Fruit fly (Drosophila melanogaster) whole organism, embryonic: ENCODE measurements around the gene Chrac-14.

Experiments
- ATbp ChIP-seq: fragments of 200-800 bp; sonication (Bioruptor generic); optimal IDR thresholded peaks from 2 replicates; lab custom pipeline; 2017; ENCODE audit warnings: missing biosample characterization, mild to moderate bottlenecking, missing genetic modification characterization, missing genetic modification reagents
- BEAF-32 ChIP-seq: fragments of 200-800 bp; sonication (Bioruptor generic); optimal IDR thresholded peaks from 3 replicates; lab custom pipeline; 2017; ENCODE audit warnings: missing biosample characterization, missing genetic modification characterization, mild to moderate bottlenecking, moderate library complexity, missing genetic modification reagents
- CG11560 ChIP-seq: fragments of 200-800 bp; sonication (Bioruptor generic); IDR thresholded peaks from 3 replicates; pipeline ENCODE4 v1.3.6; 2022; ENCODE audit warnings: missing biosample characterization, missing genetic modification characterization
- CG13424 ChIP-seq: fragments of 200-800 bp; sonication (Bioruptor generic); optimal IDR thresholded peaks from 2 replicates; lab custom pipeline; 2019; ENCODE audit warnings: missing biosample characterization, mild to moderate bottlenecking, missing genetic modification characterization, moderate library complexity
- CG15601 ChIP-seq: fragments of 200-800 bp; sonication (Bioruptor generic); optimal IDR thresholded peaks from 3 replicates; lab custom pipeline; 2019; ENCODE audit warnings: missing biosample characterization, mild to moderate bottlenecking, missing genetic modification characterization, moderate library complexity
- CG17568 ChIP-seq: fragments of 200-800 bp; sonication (Bioruptor generic); optimal IDR thresholded peaks from 2 replicates; lab custom pipeline; 2018; ENCODE audit warnings: missing biosample characterization, mild to moderate bottlenecking, missing genetic modification characterization, moderate library complexity
- CG17612 ChIP-seq: fragments of 200-800 bp; sonication (Bioruptor generic); IDR thresholded peaks from 2 replicates; pipeline ENCODE4 v1.3.6; 2022; ENCODE audit warnings: missing biosample characterization, missing genetic modification characterization
- CG18262 ChIP-seq: fragments of 200-800 bp; optimal IDR thresholded peaks from 3 replicates; lab custom pipeline; 2019; ENCODE audit warnings: missing biosample characterization, mild to moderate bottlenecking, missing genetic modification characterization, moderate library complexity
- CG18476 ChIP-seq: fragments of 200-800 bp; sonication (Bioruptor generic); optimal IDR thresholded peaks from 2 replicates; lab custom pipeline; 2016; ENCODE audit warnings: missing biosample characterization, mild to moderate bottlenecking, missing genetic modification characterization
- CG2678 ChIP-seq: fragments of 200-800 bp; sonication (Bioruptor generic); optimal IDR thresholded peaks from 3 replicates; lab custom pipeline; 2019; ENCODE audit warnings: missing biosample characterization, mild to moderate bottlenecking, missing genetic modification characterization, moderate library complexity
- CG30403 ChIP-seq: fragments of 200-800 bp; sonication (Bioruptor generic); optimal IDR thresholded peaks from 3 replicates; lab custom pipeline; 2016; ENCODE audit warnings: missing biosample characterization, missing genetic modification characterization
- CG3065 ChIP-seq: fragments of 200-800 bp; sonication (Bioruptor generic); optimal IDR thresholded peaks from 2 replicates; lab custom pipeline; 2016; ENCODE audit warnings: missing biosample characterization, missing genetic modification characterization
- CG31441 ChIP-seq: fragments of 200-800 bp; sonication (Bioruptor generic); IDR thresholded peaks from 2 replicates; pipeline ENCODE4 v1.3.6; 2022; ENCODE audit warnings: missing biosample characterization, missing genetic modification characterization
- CG4360 ChIP-seq: fragments of 200-800 bp; sonication (Bioruptor generic); IDR thresholded peaks from 2 replicates; pipeline ENCODE4 v1.3.6; 2022; ENCODE audit warnings: missing biosample characterization, missing genetic modification characterization
- CG4707 ChIP-seq: fragments of 200-800 bp; sonication (Bioruptor generic); optimal IDR thresholded peaks from 2 replicates; lab custom pipeline; 2018; ENCODE audit warnings: missing biosample characterization, mild to moderate bottlenecking, missing genetic modification characterization, moderate library complexity
- CG7839 ChIP-seq: fragments of 200-800 bp; sonication (Bioruptor generic); optimal IDR thresholded peaks from 3 replicates; lab custom pipeline; 2018; ENCODE audit warnings: missing biosample characterization, mild to moderate bottlenecking, missing genetic modification characterization, moderate library complexity
- CG7928 ChIP-seq: fragments of 200-800 bp; sonication (Bioruptor generic); optimal IDR thresholded peaks from 2 replicates; lab custom pipeline; 2017; ENCODE audit warnings: missing biosample characterization, mild to moderate bottlenecking, missing genetic modification characterization
- CG8281 ChIP-seq: fragments of 200-800 bp; sonication (Bioruptor generic); optimal IDR thresholded peaks from 2 replicates; lab custom pipeline; 2018; ENCODE audit warnings: missing biosample characterization, mild to moderate bottlenecking, missing genetic modification characterization, moderate library complexity
- CG9215 ChIP-seq: fragments of 200-800 bp; sonication (Bioruptor generic); IDR thresholded peaks from 2 replicates; pipeline ENCODE4 v1.3.6; 2022; ENCODE audit warnings: missing biosample characterization, missing genetic modification characterization
- CrebB ChIP-seq: fragments of 200-800 bp; sonication (Bioruptor generic); optimal IDR thresholded peaks from 3 replicates; lab custom pipeline; 2018; ENCODE audit warnings: missing biosample characterization, mild to moderate bottlenecking, missing genetic modification characterization
- D19A ChIP-seq: fragments of 200-800 bp; optimal IDR thresholded peaks from 3 replicates; lab custom pipeline; 2019; ENCODE audit warnings: missing biosample characterization, mild to moderate bottlenecking, missing genetic modification characterization, moderate library complexity
- Drgx ChIP-seq: fragments of 200-800 bp; sonication (Bioruptor generic); IDR thresholded peaks from 2 replicates; pipeline ENCODE4 v1.3.6; 2022; ENCODE audit warnings: missing biosample characterization, missing genetic modification characterization
- Ets65A ChIP-seq: fragments of 200-800 bp; sonication (Bioruptor generic); peaks from one replicate; lab custom pipeline; 2016; ENCODE audit warnings: missing biosample characterization, missing genetic modification characterization
- HmgZ ChIP-seq: fragments of 200-800 bp; sonication (Bioruptor generic); optimal IDR thresholded peaks from 2 replicates; lab custom pipeline; 2018; ENCODE audit warnings: missing biosample characterization, mild to moderate bottlenecking, missing genetic modification characterization
- Hr39 ChIP-seq: fragments of >200 bp; optimal IDR thresholded peaks from 2 replicates; lab custom pipeline; 2017
- Hr78 ChIP-seq, 2 experiments: fragments of 200-800 bp in 1 of 2; fragments of >200 bp in 1 of 2; sonication (Bioruptor generic) in 1 of 2; optimal IDR thresholded peaks; 2 replicates each; lab custom pipeline; 2017 to 2019; ENCODE audit warnings: missing biosample characterization in 2 of 2, missing genetic modification characterization in 2 of 2, mild to moderate bottlenecking in 1 of 2, moderate library complexity in 1 of 2
- Lpt ChIP-seq: fragments of >200 bp; optimal IDR thresholded peaks from 2 replicates; lab custom pipeline; 2018; ENCODE audit warnings: missing biosample characterization, missing genetic modification characterization
- Sry-β ChIP-seq: fragments of 200-800 bp; sonication (Bioruptor generic); optimal IDR thresholded peaks from 2 replicates; lab custom pipeline; 2018; ENCODE audit warnings: missing biosample characterization, mild to moderate bottlenecking, missing genetic modification characterization, moderate library complexity
- bab2 ChIP-seq: fragments of 200-800 bp; sonication (Bioruptor generic); optimal IDR thresholded peaks from 2 replicates; lab custom pipeline; 2016; ENCODE audit warnings: missing biosample characterization, missing genetic modification characterization
- bigmax ChIP-seq: fragments of 200-800 bp; sonication (Bioruptor generic); optimal IDR thresholded peaks from 2 replicates; lab custom pipeline; 2018; ENCODE audit warnings: missing biosample characterization, mild to moderate bottlenecking, missing genetic modification characterization
- caup ChIP-seq: fragments of 200-800 bp; sonication (Bioruptor generic); optimal IDR thresholded peaks from 3 replicates; lab custom pipeline; 2017; ENCODE audit warnings: missing biosample characterization, mild to moderate bottlenecking, missing genetic modification characterization, moderate library complexity; ENCODE audit not compliant: severe bottlenecking
- dysf ChIP-seq: fragments of 200-800 bp; sonication (Bioruptor generic); IDR thresholded peaks from 3 replicates; pipeline ENCODE4 v1.3.6; 2022; ENCODE audit warnings: missing biosample characterization, missing genetic modification characterization
- grau ChIP-seq: fragments of 200-800 bp; optimal IDR thresholded peaks from 3 replicates; lab custom pipeline; 2019; ENCODE audit warnings: missing biosample characterization, mild to moderate bottlenecking, missing genetic modification characterization, moderate library complexity
- knrl ChIP-seq: fragments of 200-800 bp; sonication (Bioruptor generic); IDR thresholded peaks from 3 replicates; pipeline ENCODE4 v1.3.6; 2022; ENCODE audit warnings: missing biosample characterization, missing genetic modification characterization; ENCODE audit not compliant: partially characterized antibody
- nau ChIP-seq: fragments of 200-800 bp; sonication (Bioruptor generic); optimal IDR thresholded peaks from 3 replicates; lab custom pipeline; 2017; ENCODE audit warnings: missing biosample characterization, mild to moderate bottlenecking, missing genetic modification characterization, missing genetic modification reagents
- nmo ChIP-seq: fragments of 200-800 bp; sonication (Bioruptor generic); optimal IDR thresholded peaks from 2 replicates; lab custom pipeline; 2018; ENCODE audit warnings: missing biosample characterization, mild to moderate bottlenecking, missing genetic modification characterization, moderate library complexity
- nom ChIP-seq: fragments of 200-800 bp; sonication (Bioruptor generic); optimal IDR thresholded peaks from 2 replicates; lab custom pipeline; 2017; ENCODE audit warnings: missing biosample characterization, missing genetic modification characterization, mild to moderate bottlenecking, moderate library complexity, missing genetic modification reagents
- prd ChIP-seq, 3 experiments: fragments of >200 bp in 2 of 3; fragments of 200-800 bp in 1 of 3; sonication (Bioruptor generic) in 1 of 3; optimal IDR thresholded peaks in 2 of 3; IDR thresholded peaks in 1 of 3; 2 replicates in 2 of 3; 3 replicates in 1 of 3; pipeline versions ENCODE4 v1.3.6 to Lab custom; 2017 to 2022; ENCODE audit warnings: missing biosample characterization in 1 of 3, missing genetic modification characterization in 1 of 3
- ranshi ChIP-seq: fragments of 200-800 bp; sonication (Bioruptor generic); IDR thresholded peaks from 2 replicates; pipeline ENCODE4 v1.3.6; 2022; ENCODE audit warnings: missing biosample characterization, missing genetic modification characterization
- repo ChIP-seq: fragments of 200-800 bp; sonication (Bioruptor generic); optimal IDR thresholded peaks from 2 replicates; lab custom pipeline; 2016; ENCODE audit warnings: missing biosample characterization, missing genetic modification characterization
- so ChIP-seq: fragments of 200-800 bp; sonication (Bioruptor generic); IDR thresholded peaks from 3 replicates; pipeline ENCODE4 v1.3.6; 2022; ENCODE audit warnings: missing biosample characterization, missing genetic modification characterization
- sqz ChIP-seq: fragments of 200-800 bp; sonication (Bioruptor generic); optimal IDR thresholded peaks from 3 replicates; lab custom pipeline; 2018; ENCODE audit warnings: missing biosample characterization, mild to moderate bottlenecking, missing genetic modification characterization
- ssp ChIP-seq: fragments of 200-800 bp; sonication (Bioruptor generic); IDR thresholded peaks from 2 replicates; pipeline ENCODE4 v1.3.6; 2022; ENCODE audit warnings: missing biosample characterization, missing genetic modification characterization
- stc ChIP-seq: fragments of 200-800 bp; sonication (Bioruptor generic); IDR thresholded peaks from 2 replicates; pipeline ENCODE4 v1.3.6; 2022; ENCODE audit warnings: missing biosample characterization, missing genetic modification characterization
- stwl ChIP-seq: fragments of 200-800 bp; sonication (Bioruptor generic); optimal IDR thresholded peaks from 3 replicates; lab custom pipeline; 2018; ENCODE audit warnings: missing biosample characterization, mild to moderate bottlenecking, missing genetic modification characterization, moderate library complexity
- sug ChIP-seq: fragments of 200-800 bp; optimal IDR thresholded peaks from 2 replicates; lab custom pipeline; 2019; ENCODE audit warnings: missing biosample characterization, mild to moderate bottlenecking, missing genetic modification characterization, moderate library complexity
- unpg ChIP-seq: fragments of 200-800 bp; sonication (Bioruptor generic); optimal IDR thresholded peaks from 3 replicates; lab custom pipeline; 2018; ENCODE audit warnings: missing biosample characterization, mild to moderate bottlenecking, missing genetic modification characterization, moderate library complexity
- wek ChIP-seq: fragments of 200-800 bp; sonication (Bioruptor generic); optimal IDR thresholded peaks from 3 replicates; lab custom pipeline; 2018; ENCODE audit warnings: missing biosample characterization, mild to moderate bottlenecking, missing genetic modification characterization, moderate library complexity
- wor ChIP-seq: fragments of 200-800 bp; sonication (Bioruptor generic); IDR thresholded peaks from 2 replicates; pipeline ENCODE4 v1.3.6; 2022; ENCODE audit warnings: missing biosample characterization, missing genetic modification characterization
- zfh1 ChIP-seq: fragments of 200-800 bp; sonication (Bioruptor generic); IDR thresholded peaks from 3 replicates; pipeline ENCODE4 v1.3.6; 2022; ENCODE audit warnings: missing biosample characterization, missing genetic modification characterization

Gene Chrac-14

dm6 chr2L:8423460-8424089, 13.6 kb upstream of the Chrac-14 start (continued):
- TF ChIP-seq CG30403 (GFP tag; lab: Kevin White, UChicago) = no peak
- TF ChIP-seq prd (optimal IDR thresholded peaks at IDR 0.05; lab: Kevin White, UChicago) = no peak
- TF ChIP-seq prd (GFP tag; IDR thresholded peaks at IDR 0.05; lab: Robert Waterston, UW) = no peak
- TF ChIP-seq CG17568 = no peak
- 0 out of 2 replicates have a peak, but pooled peaks have one; percentile 20 for TF ChIP-seq CG31441
- TF ChIP-seq BEAF-32 (GFP tag; lab: Kevin White, UChicago) = no peak
- peak; percentile 45 for TF ChIP-seq CG4707 (GFP tag; lab: Kevin White, UChicago)
- no peak for TF ChIP-seq Lpt (GFP tag; lab: Kevin White, UChicago)
- no peak for TF ChIP-seq repo (GFP tag; lab: Kevin White, UChicago)
- no peak for TF ChIP-seq dysf
- TF ChIP-seq Hr78 (GFP tag; optimal IDR thresholded peaks at IDR 0.05; lab: Kevin White, UChicago) = no peak
- TF ChIP-seq so (GFP tag; lab: Robert Waterston, UW) = no peak
- TF ChIP-seq nmo (GFP tag; lab: Kevin White, UChicago) = no peak
- no peak for TF ChIP-seq CG18476 (GFP tag; lab: Kevin White, UChicago)
- no peak for TF ChIP-seq ranshi (GFP tag; lab: Robert Waterston, UW)
- no peak for TF ChIP-seq zfh1 (GFP tag; lab: Robert Waterston, UW)
- TF ChIP-seq Hr39 = no peak
- peak; percentile 2 for TF ChIP-seq stwl (tag; lab: Kevin White, UChicago)
- TF ChIP-seq Ets65A = no peak
- TF ChIP-seq unpg (GFP tag; lab: Kevin White, UChicago) = peak; percentile 8
- TF ChIP-seq wek (GFP tag; lab: Kevin White, UChicago) = peak; percentile 28
- TF ChIP-seq CG9215 (GFP tag; lab: Robert Waterston, UW) = no peak
- TF ChIP-seq ATbp = peak; percentile 71
- no peak for TF ChIP-seq CG7839 (tag; lab: Kevin White, UChicago)
- TF ChIP-seq CG7928 (GFP tag; lab: Kevin White, UChicago) = no peak
- no peak for TF ChIP-seq caup (GFP tag; lab: Kevin White, UChicago)
- TF ChIP-seq ssp = no peak
- no peak for TF ChIP-seq bigmax (GFP tag; lab: Kevin White, UChicago)
- no peak for TF ChIP-seq stc (GFP tag; lab: Robert Waterston, UW)
- TF ChIP-seq D19A (tag; lab: Kevin White, UChicago) = peak; percentile 40
- TF ChIP-seq CG4360 (GFP tag; lab: Robert Waterston, UW) = no peak
- peak; percentile 14 for TF ChIP-seq CG13424
- TF ChIP-seq nom (GFP tag; lab: Kevin White, UChicago) = peak; percentile 39
- no peak for TF ChIP-seq wor (GFP tag; lab: Robert Waterston, UW)
- TF ChIP-seq sug (tag; lab: Kevin White, UChicago) = no peak
- no peak for TF ChIP-seq CG11560 (tag; lab: Robert Waterston, UW)
- TF ChIP-seq CG3065 = no peak
- TF ChIP-seq Drgx (GFP tag; lab: Robert Waterston, UW) = no peak
- TF ChIP-seq CG2678 (tag; lab: Kevin White, UChicago) = peak; percentile 36
- TF ChIP-seq CrebB = peak; percentile 6
- peak; percentile 42 for TF ChIP-seq CG18262 (tag; lab: Kevin White, UChicago)
- TF ChIP-seq CG8281 (tag; lab: Kevin White, UChicago) = peak; percentile 22
- peak; percentile 9 for TF ChIP-seq bab2
- peak; percentile 92 for TF ChIP-seq Sry-β
- TF ChIP-seq sqz (GFP tag; lab: Kevin White, UChicago) = no peak
- TF ChIP-seq CG15601 (tag; lab: Kevin White, UChicago) = peak; percentile 25
- TF ChIP-seq CG17612 (GFP tag; lab: Robert Waterston, UW) = no peak
- no peak for TF ChIP-seq knrl
- no peak for TF ChIP-seq grau (tag; lab: Kevin White, UChicago)
- TF ChIP-seq nau (GFP tag; lab: Kevin White, UChicago) = peak; percentile 14
- no peak for TF ChIP-seq HmgZ (tag; lab: Kevin White, UChicago)
